Worm (Caenorhabditis elegans) whole organism, L3 larva: Measurements from ENCODE around the gene atx-3.
"Not testable (repeated sequence)": the region's sequence is repeated elsewhere in the genome, so short reads cannot be mapped to it uniquely, and the experiment has no call there.

ENCODE experiments used
- lin-15B ChIP-seq: fragments of 150-350 bp; optimal IDR thresholded peaks from 2 replicates; lab custom pipeline; 2014; ENCODE audit warnings: missing biosample characterization, missing genetic modification characterization
- nhr-77 ChIP-seq: fragments of 150-350 bp; optimal IDR thresholded peaks from 2 replicates; lab custom pipeline; 2014; ENCODE audit warnings: missing biosample characterization, missing genetic modification characterization
- sea-2 ChIP-seq: fragments of 150-350 bp; sonication (generic microtip); optimal IDR thresholded peaks from 4 replicates; lab custom pipeline; 2014; ENCODE audit warnings: missing biosample characterization, missing genetic modification reagents, missing genetic modification characterization

- not testable (repeated sequence) for TF ChIP-seq nhr-77 (tag; lab: Kevin White, UChicago); lin-15B (tag; lab: Kevin White, UChicago); sea-2
Observed at ce11 chrV:15581440-15581839, 4.2 kb upstream of the atx-3 start.
